Worm (Caenorhabditis elegans) whole organism, L1 larva: ENCODE measurements around the gene C53C11.2.

ENCODE experiments used
- egl-27 ChIP-seq, 2 experiments: fragments of 150-350 bp in 1 of 2; sonication (generic microtip); optimal IDR thresholded peaks; 3 replicates each; lab custom pipeline; 2017 to 2018; ENCODE audit warnings: missing biosample characterization in 2 of 2, missing genetic modification characterization in 2 of 2, missing genetic modification reagents in 2 of 2
- mep-1 ChIP-seq: fragments of 150-350 bp; optimal IDR thresholded peaks from 2 replicates; lab custom pipeline; 2014; ENCODE audit warnings: missing biosample characterization, missing genetic modification characterization
- snpc-4 ChIP-seq: fragments of 150-350 bp; optimal IDR thresholded peaks from 2 replicates; lab custom pipeline; 2014; ENCODE audit warnings: missing biosample characterization, missing genetic modification characterization
- tlp-1 ChIP-seq: fragments of 150-350 bp; optimal IDR thresholded peaks from 2 replicates; lab custom pipeline; 2014; ENCODE audit warnings: missing biosample characterization, missing genetic modification characterization
- unc-62 ChIP-seq: fragments of 150-350 bp; optimal IDR thresholded peaks from 2 replicates; lab custom pipeline; 2014; ENCODE audit warnings: missing biosample characterization, missing genetic modification reagents, missing genetic modification characterization

ce11 chrX:17333752-17334151 lies 2.7 kb upstream of the C53C11.2 start, which contains the start of gene C53C11.5:
- TF ChIP-seq tlp-1 (tag; lab: Kevin White, UChicago) (no peak), egl-27 (tag; optimal IDR thresholded peaks at IDR 0.05; lab: Kevin White, UChicago) (no peak), snpc-4 (tag; lab: Kevin White, UChicago) (no peak), unc-62 (no peak), mep-1 (tag; lab: Kevin White, UChicago) (no peak)
